Worm (Caenorhabditis elegans) whole organism, L2 larva: ENCODE results near the gene C25F6.8.

ENCODE experiments used
- C34F6.9 ChIP-seq: fragments of 150-350 bp; optimal IDR thresholded peaks from 2 replicates; lab custom pipeline; 2014; ENCODE audit warnings: missing biosample characterization, missing genetic modification characterization
- F13H6.1 ChIP-seq: sonication (generic microtip); optimal IDR thresholded peaks from 2 replicates; lab custom pipeline; 2016; ENCODE audit warnings: missing genetic modification characterization, missing compliant biosample characterization
- R02D3.7 ChIP-seq: fragments of 150-350 bp; optimal IDR thresholded peaks from 2 replicates; lab custom pipeline; 2014; ENCODE audit warnings: missing biosample characterization, missing genetic modification characterization
- Y55F3AM.14 ChIP-seq: fragments of 200-800 bp; sonication (Bioruptor generic); optimal IDR thresholded peaks from 2 replicates; lab custom pipeline; 2018; ENCODE audit warnings: mild to moderate bottlenecking, missing genetic modification characterization, missing compliant biosample characterization
- ZK546.5 ChIP-seq: sonication (generic microtip); optimal IDR thresholded peaks from 2 replicates; lab custom pipeline; 2017; ENCODE audit warnings: missing biosample characterization, missing genetic modification characterization
- alr-1 ChIP-seq: fragments of 150-350 bp; optimal IDR thresholded peaks from 2 replicates; lab custom pipeline; 2014; ENCODE audit warnings: missing biosample characterization, missing genetic modification characterization
- ama-1 ChIP-seq: fragments of 150-350 bp; optimal IDR thresholded peaks from 2 replicates; lab custom pipeline; 2018; ENCODE audit warnings: inconsistent platforms
- blmp-1 ChIP-seq: sonication (generic microtip); optimal IDR thresholded peaks from 2 replicates; lab custom pipeline; 2017; ENCODE audit warnings: missing genetic modification characterization, mild to moderate bottlenecking, missing compliant biosample characterization, antibody characterized with exemption, moderate library complexity; ENCODE audit not compliant: insufficient read depth
- ceh-16 ChIP-seq: fragments of 150-350 bp; optimal IDR thresholded peaks from 2 replicates; lab custom pipeline; 2014; ENCODE audit warnings: missing biosample characterization, missing genetic modification characterization
- ceh-82 ChIP-seq: fragments of 150-350 bp; optimal IDR thresholded peaks from 2 replicates; lab custom pipeline; 2014; ENCODE audit warnings: missing biosample characterization, missing genetic modification characterization
- crh-2 ChIP-seq: sonication (generic microtip); optimal IDR thresholded peaks from 2 replicates; lab custom pipeline; 2017; ENCODE audit warnings: missing biosample characterization, missing genetic modification characterization
- elt-1 ChIP-seq: fragments of 150-350 bp; optimal IDR thresholded peaks from 2 replicates; lab custom pipeline; 2014; ENCODE audit warnings: missing biosample characterization, missing genetic modification characterization
- elt-3 ChIP-seq: sonication (generic microtip); optimal IDR thresholded peaks from 2 replicates; lab custom pipeline; 2017; ENCODE audit warnings: missing biosample characterization, missing genetic modification characterization
- fos-1 ChIP-seq: fragments of 150-350 bp; optimal IDR thresholded peaks from 2 replicates; lab custom pipeline; 2014; ENCODE audit warnings: missing biosample characterization, missing genetic modification characterization
- gmeb-1 ChIP-seq: fragments of 150-350 bp; optimal IDR thresholded peaks from 2 replicates; lab custom pipeline; 2014; ENCODE audit warnings: missing biosample characterization, missing genetic modification characterization
- lin-11 ChIP-seq: fragments of 150-350 bp; sonication (generic microtip); optimal IDR thresholded peaks from 2 replicates; lab custom pipeline; 2014; ENCODE audit warnings: missing biosample characterization, missing genetic modification characterization, inconsistent platforms, mixed read lengths
- lin-13 ChIP-seq: fragments of 150-350 bp; optimal IDR thresholded peaks from 2 replicates; lab custom pipeline; 2014; ENCODE audit warnings: missing biosample characterization, missing genetic modification reagents, missing genetic modification characterization
- lin-39 ChIP-seq: fragments of 150-350 bp; optimal IDR thresholded peaks from 2 replicates; lab custom pipeline; 2014; ENCODE audit warnings: missing biosample characterization, missing genetic modification reagents, missing genetic modification characterization
- mbf-1 ChIP-seq: sonication (generic microtip); optimal IDR thresholded peaks from 2 replicates; lab custom pipeline; 2017; ENCODE audit warnings: missing biosample characterization, missing genetic modification characterization
- nhr-10 ChIP-seq: sonication (generic microtip); optimal IDR thresholded peaks from 2 replicates; lab custom pipeline; 2017; ENCODE audit warnings: missing biosample characterization, missing genetic modification characterization
- nhr-11 ChIP-seq: fragments of 150-350 bp; optimal IDR thresholded peaks from 2 replicates; lab custom pipeline; 2014; ENCODE audit warnings: missing biosample characterization, missing genetic modification characterization
- nhr-12 ChIP-seq: fragments of 150-350 bp; optimal IDR thresholded peaks from 2 replicates; lab custom pipeline; 2014; ENCODE audit warnings: missing biosample characterization, missing genetic modification characterization
- nhr-129 ChIP-seq: fragments of 150-350 bp; optimal IDR thresholded peaks from 2 replicates; lab custom pipeline; 2014; ENCODE audit warnings: missing biosample characterization, missing genetic modification characterization
- nhr-237 ChIP-seq: fragments of 150-350 bp; optimal IDR thresholded peaks from 2 replicates; lab custom pipeline; 2014; ENCODE audit warnings: missing biosample characterization, missing genetic modification characterization
- nhr-6 ChIP-seq: fragments of 150-350 bp; optimal IDR thresholded peaks from 2 replicates; lab custom pipeline; 2014; ENCODE audit warnings: missing biosample characterization, missing genetic modification characterization
- peb-1 ChIP-seq: fragments of 150-350 bp; optimal IDR thresholded peaks from 2 replicates; lab custom pipeline; 2014; ENCODE audit warnings: missing biosample characterization, missing genetic modification characterization
- sma-3 ChIP-seq: sonication (generic microtip); optimal IDR thresholded peaks from 2 replicates; lab custom pipeline; 2016; ENCODE audit warnings: missing genetic modification reagents, missing genetic modification characterization, missing compliant biosample characterization
- sma-9 ChIP-seq, 2 experiments: fragments of 150-350 bp in 1 of 2; sonication (generic microtip) in 1 of 2; optimal IDR thresholded peaks; 2 replicates each; lab custom pipeline; 2014 to 2016; ENCODE audit warnings: missing genetic modification characterization in 2 of 2, mild to moderate bottlenecking in 1 of 2, missing biosample characterization in 1 of 2, missing compliant biosample characterization in 1 of 2, missing genetic modification reagents in 1 of 2, moderate library complexity in 1 of 2
- snpc-4 ChIP-seq: fragments of 150-350 bp; optimal IDR thresholded peaks from 2 replicates; lab custom pipeline; 2014; ENCODE audit warnings: missing biosample characterization, missing genetic modification characterization
- unc-39 ChIP-seq: fragments of 150-350 bp; optimal IDR thresholded peaks from 2 replicates; lab custom pipeline; 2014; ENCODE audit warnings: missing biosample characterization, missing genetic modification characterization
- unc-55 ChIP-seq: fragments of 150-350 bp; sonication (generic microtip); optimal IDR thresholded peaks from 3 replicates; lab custom pipeline; 2014; ENCODE audit warnings: missing biosample characterization, missing genetic modification reagents, missing genetic modification characterization
- unc-62 ChIP-seq: fragments of 150-350 bp; optimal IDR thresholded peaks from 2 replicates; lab custom pipeline; 2014; ENCODE audit warnings: missing biosample characterization, missing genetic modification reagents, missing genetic modification characterization
- zag-1 ChIP-seq: fragments of 150-350 bp; optimal IDR thresholded peaks from 2 replicates; lab custom pipeline; 2014; ENCODE audit warnings: missing biosample characterization, missing genetic modification characterization
- ztf-1 ChIP-seq: fragments of 200-800 bp; sonication (Bioruptor generic); conservative IDR thresholded peaks from 2 replicates; pipeline ENCODE4 v1.3.6; 2022; ENCODE audit warnings: missing genetic modification characterization, missing compliant biosample characterization
- ztf-4 ChIP-seq: fragments of 150-350 bp; optimal IDR thresholded peaks from 2 replicates; lab custom pipeline; 2014; ENCODE audit warnings: missing biosample characterization, missing genetic modification characterization

Gene C25F6.8

DNA sequence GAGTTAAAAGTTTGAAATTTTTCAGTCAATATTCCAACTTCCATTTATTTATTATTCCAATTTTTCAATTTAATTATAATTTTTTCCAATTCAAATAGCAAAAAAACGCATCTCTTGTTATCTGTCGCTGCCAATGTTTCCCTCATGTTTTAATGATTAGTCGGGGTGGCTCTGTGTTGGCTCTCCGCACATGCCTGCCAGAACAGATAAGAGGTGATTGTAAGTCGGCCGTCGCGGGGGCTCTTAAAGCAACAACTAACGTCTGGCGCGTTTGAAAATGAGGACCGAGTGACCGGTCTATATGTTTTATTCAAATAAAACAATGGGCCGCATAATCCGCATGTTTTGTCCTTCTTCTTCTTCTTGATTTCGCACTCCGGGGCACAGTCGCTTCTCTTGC, 28.3 kb downstream of the C25F6.8 start:
- peak; percentile 74 for TF ChIP-seq fos-1
- TF ChIP-seq nhr-10 (tag; lab: Kevin White, UChicago), result no peak
- TF ChIP-seq ztf-1 (GFP tag; lab: Robert Waterston, UW), result no peak
- no peak for TF ChIP-seq zag-1 (tag; lab: Kevin White, UChicago)
- peak; percentile 22 for TF ChIP-seq gmeb-1 (tag; lab: Kevin White, UChicago)
- no peak for TF ChIP-seq nhr-12 (tag; lab: Kevin White, UChicago)
- TF ChIP-seq alr-1 (tag; lab: Kevin White, UChicago), result no peak
- TF ChIP-seq ceh-82, result no peak
- TF ChIP-seq mbf-1 (tag; lab: Kevin White, UChicago), result no peak
- TF ChIP-seq elt-1 (tag; lab: Kevin White, UChicago), result no peak
- no peak for TF ChIP-seq nhr-6 (tag; lab: Kevin White, UChicago)
- TF ChIP-seq unc-55, result no peak
- TF ChIP-seq, all 48 proteins: peak for 2

DNA sequence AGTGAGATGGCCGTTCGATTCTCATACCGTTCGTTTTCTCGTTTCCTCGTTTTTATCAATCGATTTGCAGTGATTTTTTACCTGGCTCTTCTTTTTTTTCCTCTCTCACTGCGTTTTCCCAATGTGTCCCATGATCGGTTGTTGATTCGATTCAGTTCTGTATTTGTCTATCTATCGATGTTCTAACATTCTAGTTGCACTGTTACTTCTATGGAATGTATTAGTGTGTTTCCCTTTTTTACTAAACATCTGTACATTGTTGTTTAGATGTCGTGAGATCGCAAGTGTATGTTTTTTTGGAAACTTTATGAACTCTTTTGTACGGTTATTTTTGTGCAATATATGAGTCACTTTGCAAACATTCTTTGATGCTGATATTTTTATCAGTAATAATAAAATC, 29.6 kb downstream of the C25F6.8 start:
- TF ChIP-seq elt-3 (tag; lab: Kevin White, UChicago) (no peak), nhr-129 (tag; lab: Kevin White, UChicago) (peak; percentile 12)

DNA sequence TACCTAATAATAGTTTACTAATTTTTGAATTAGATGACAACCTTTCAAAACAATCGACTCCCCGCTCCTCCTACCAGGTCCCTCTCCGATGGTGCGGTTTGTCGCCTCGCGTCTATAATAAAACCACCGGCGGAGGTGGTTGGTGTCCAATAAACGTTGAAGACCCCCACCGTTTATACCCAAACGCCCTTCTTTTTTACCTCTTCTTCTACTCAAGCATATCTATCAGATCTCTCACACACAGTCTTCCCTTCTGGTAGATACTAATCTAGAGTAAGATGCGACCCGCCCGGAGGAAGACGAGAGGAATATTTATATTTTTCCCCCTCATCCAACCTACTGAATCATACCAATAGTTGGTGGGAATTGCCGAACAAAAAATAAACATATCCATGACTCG, 30.8 kb downstream of the C25F6.8 start:
- TF ChIP-seq ceh-16 (tag; lab: Kevin White, UChicago) (peak; percentile 69), unc-62 (GFP tag; lab: Kevin White, UChicago) (no peak), sma-9 (GFP tag; optimal IDR thresholded peaks at IDR 0.05; lab: Kevin White, UChicago) (peak; percentile 4), sma-9 (tag; optimal IDR thresholded peaks at IDR 0.05; lab: Kevin White, UChicago) (no peak), elt-1 (tag; lab: Kevin White, UChicago) (peak; percentile 27)

- no peak for TF ChIP-seq ztf-4 (tag; lab: Kevin White, UChicago)
- TF ChIP-seq ama-1, result no peak
- TF ChIP-seq fos-1, result peak; percentile 50
- no peak for TF ChIP-seq blmp-1 (tag; lab: Kevin White, UChicago)
- no peak for TF ChIP-seq nhr-11
- no peak for TF ChIP-seq ztf-1 (GFP tag; lab: Robert Waterston, UW)
- peak; percentile 4 for TF ChIP-seq gmeb-1 (tag; lab: Kevin White, UChicago)
- TF ChIP-seq lin-11 (tag; lab: Kevin White, UChicago), result no peak
- no peak for TF ChIP-seq crh-2 (tag; lab: Kevin White, UChicago)
- TF ChIP-seq unc-62 (GFP tag; lab: Kevin White, UChicago), result no peak
- no peak for TF ChIP-seq R02D3.7
- no peak for TF ChIP-seq ceh-16 (tag; lab: Kevin White, UChicago)
- TF ChIP-seq lin-39, result no peak
- TF ChIP-seq nhr-129 (tag; lab: Kevin White, UChicago), result no peak
- TF ChIP-seq nhr-237 (tag; lab: Kevin White, UChicago), result no peak
These were observed 31.3 kb downstream of the C25F6.8 start, which contains the start of gene dlg-1 for ce11 chrX:5479300-5479811. Gene dlg-1 (plus strand): TSS chrX:5479700.

DNA sequence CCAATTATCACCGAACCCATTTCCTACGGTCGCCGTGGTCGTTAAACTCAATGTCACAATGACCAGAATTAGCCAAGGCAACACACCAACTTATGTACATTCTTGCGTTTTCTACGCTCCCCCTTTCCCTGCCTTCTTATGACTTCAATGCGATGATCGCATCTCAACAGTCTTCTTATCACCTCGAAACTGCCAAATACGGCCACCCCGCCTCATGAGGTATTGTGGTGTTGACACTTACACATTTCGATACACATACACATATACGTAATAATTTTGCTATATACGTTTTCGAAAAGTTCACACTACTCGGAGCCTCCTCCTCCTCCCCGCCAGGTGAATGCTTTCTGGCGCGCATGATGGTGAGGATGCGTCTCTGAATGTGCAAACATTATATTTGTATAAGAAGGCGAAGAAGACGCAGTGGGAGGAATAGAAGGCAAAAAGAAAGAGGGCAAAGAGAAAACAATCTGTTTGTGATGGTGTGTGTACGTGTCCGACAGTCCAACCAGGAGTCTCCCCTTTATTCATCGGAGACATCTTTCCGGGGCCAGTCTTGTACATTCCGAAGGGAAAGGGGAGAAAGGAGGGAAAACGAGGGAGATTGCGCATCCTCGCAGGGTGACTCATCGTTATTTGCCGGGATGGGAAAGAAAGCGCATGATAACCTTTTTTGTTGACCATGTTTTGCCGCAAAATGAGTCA, 32.0 kb downstream of the C25F6.8 start:
- peak; percentile 2 for TF ChIP-seq C34F6.9 (tag; lab: Kevin White, UChicago)
- TF ChIP-seq nhr-10 (tag; lab: Kevin White, UChicago), result no peak
- TF ChIP-seq peb-1 (tag; lab: Kevin White, UChicago), result peak; percentile 35
- TF ChIP-seq nhr-129 (tag; lab: Kevin White, UChicago), result peak; percentile 44
- no peak for TF ChIP-seq blmp-1 (tag; lab: Kevin White, UChicago)
- peak; percentile 74 for TF ChIP-seq fos-1
- peak; percentile 29 for TF ChIP-seq sma-3 (GFP tag; lab: Kevin White, UChicago)
- no peak for TF ChIP-seq Y55F3AM.14 (GFP tag; lab: Kevin White, UChicago)
- no peak for TF ChIP-seq unc-39 (tag; lab: Kevin White, UChicago)
- TF ChIP-seq sma-9 (GFP tag; optimal IDR thresholded peaks at IDR 0.05; lab: Kevin White, UChicago), result peak; percentile 24
- TF ChIP-seq sma-9 (tag; optimal IDR thresholded peaks at IDR 0.05; lab: Kevin White, UChicago), result no peak
- no peak for TF ChIP-seq ceh-16 (tag; lab: Kevin White, UChicago)
- peak; percentile 46 for TF ChIP-seq crh-2 (tag; lab: Kevin White, UChicago)
- no peak for TF ChIP-seq lin-13
- no peak for TF ChIP-seq snpc-4 (tag; lab: Kevin White, UChicago)
- TF ChIP-seq nhr-6 (tag; lab: Kevin White, UChicago), result no peak
- TF ChIP-seq elt-3 (tag; lab: Kevin White, UChicago), result no peak
- no peak for TF ChIP-seq ZK546.5
- peak; percentile 63 for TF ChIP-seq F13H6.1
